Worm (Caenorhabditis elegans): ENCODE measurements around the gene K08F4.12.

ce11 chrIV:10161706-10162105, 23.8 kb downstream of the K08F4.12 start, which contains the start of gene pps-1:
- TF ChIP-seq nhr-237 (tag; optimal IDR thresholded peaks at IDR 0.05) (no peak), pha-4 (tag; optimal IDR thresholded peaks at IDR 0.05) (no peak), nhr-12 (tag; optimal IDR thresholded peaks at IDR 0.05) (no peak), ceh-43 (GFP tag; optimal IDR thresholded peaks at IDR 0.05) (no peak), unc-39 (tag; optimal IDR thresholded peaks at IDR 0.05) (no peak), blmp-1 (tag; optimal IDR thresholded peaks at IDR 0.05) (no peak), elt-3 (tag; optimal IDR thresholded peaks at IDR 0.05) (no peak), unc-120 (tag; optimal IDR thresholded peaks at IDR 0.05; ENCODE audit: poor library complexity, severe bottlenecking) (no peak), ztf-11 (tag; optimal IDR thresholded peaks at IDR 0.05) (no peak), mab-5 (tag; optimal IDR thresholded peaks at IDR 0.05) (no peak), nhr-28 (tag; optimal IDR thresholded peaks at IDR 0.05) (no peak), ceh-39 (tag; optimal IDR thresholded peaks at IDR 0.05) (no peak), ces-1 (GFP tag; optimal IDR thresholded peaks at IDR 0.05) (no peak), mep-1 (tag; optimal IDR thresholded peaks at IDR 0.05) (no peak)
